Fruit fly (Drosophila melanogaster): ENCODE results near the gene NimC4.

DNA sequence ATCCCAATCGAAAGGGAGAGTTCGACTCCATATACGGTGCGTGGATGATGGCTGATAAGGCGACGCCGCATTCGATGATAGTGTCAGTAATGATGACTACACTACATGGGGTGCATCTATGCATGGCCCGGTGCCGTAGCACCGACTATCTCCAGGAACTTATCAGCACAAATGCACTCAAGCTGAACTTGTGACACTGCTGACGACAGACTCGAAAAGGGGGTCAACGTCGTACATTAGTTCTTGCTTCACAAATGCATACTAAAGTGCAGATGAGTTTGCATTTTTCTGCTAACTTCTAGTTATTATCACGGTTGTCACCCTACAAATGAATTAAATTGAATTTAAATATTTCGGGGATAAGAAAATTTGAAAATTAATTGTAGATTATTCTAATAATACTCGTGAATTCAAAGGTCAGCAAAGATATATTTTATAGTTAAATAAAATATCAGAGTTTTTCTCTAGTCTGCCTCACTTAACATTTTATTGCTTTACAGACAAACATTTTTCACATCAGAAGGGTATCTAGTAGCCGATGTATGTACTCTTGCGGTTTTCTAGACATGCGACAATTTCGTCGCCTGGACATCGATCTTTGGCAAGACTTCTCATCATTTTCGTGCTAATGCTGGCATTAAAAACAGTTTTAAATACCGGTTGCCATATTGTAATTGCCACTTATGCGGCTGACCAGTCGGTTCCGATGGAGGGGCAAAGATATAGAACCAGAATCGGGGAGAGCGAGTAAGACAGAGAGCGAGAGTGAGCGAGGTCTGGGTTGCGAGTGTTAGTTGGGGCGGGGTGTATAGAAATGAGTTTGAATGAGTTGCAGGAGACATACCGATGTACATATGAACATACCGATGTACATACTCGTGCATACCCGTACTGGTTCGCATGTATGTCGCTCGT lies 24.0 kb upstream of the NimC4 start:
- TF ChIP-seq bab1 (GFP tag; optimal IDR thresholded peaks at IDR 0.05): no peak
- TF ChIP-seq cic (GFP tag; optimal IDR thresholded peaks at IDR 0.05): no peak
- TF ChIP-seq CG5204 (GFP tag; optimal IDR thresholded peaks at IDR 0.05): no peak
- TF ChIP-seq CG33017 (tag; optimal IDR thresholded peaks at IDR 0.05): no peak
